Worm (Caenorhabditis elegans) whole organism, L1 larva: Measurements from ENCODE around the gene F21D5.5.

Source experiments
- C16A3.4 ChIP-seq: fragments of 150-350 bp; optimal IDR thresholded peaks from 2 replicates; lab custom pipeline; 2014; ENCODE audit warnings: missing biosample characterization, missing genetic modification characterization
- C34B4.2 ChIP-seq: sonication (generic microtip); optimal IDR thresholded peaks from 2 replicates; lab custom pipeline; 2017; ENCODE audit warnings: mild to moderate bottlenecking, missing genetic modification characterization, missing compliant biosample characterization
- F16B12.6 ChIP-seq: fragments of 150-350 bp; optimal IDR thresholded peaks from 2 replicates; lab custom pipeline; 2014; ENCODE audit warnings: missing biosample characterization, missing genetic modification characterization
- Y116A8C.19 ChIP-seq: sonication (generic microtip); optimal IDR thresholded peaks from 2 replicates; lab custom pipeline; 2016; ENCODE audit warnings: missing compliant biosample characterization, missing genetic modification characterization, borderline replicate concordance
- aha-1 ChIP-seq: fragments of 150-350 bp; optimal IDR thresholded peaks from 2 replicates; lab custom pipeline; 2014; ENCODE audit warnings: missing biosample characterization, missing genetic modification characterization
- blmp-1 ChIP-seq: fragments of 150-350 bp; optimal IDR thresholded peaks from 2 replicates; lab custom pipeline; 2014; ENCODE audit warnings: missing biosample characterization, missing genetic modification characterization
- ceh-63 ChIP-seq: fragments of 200-800 bp; sonication (Bioruptor generic); optimal IDR thresholded peaks from 2 replicates; lab custom pipeline; 2018; ENCODE audit warnings: mild to moderate bottlenecking, missing genetic modification characterization, missing compliant biosample characterization
- ceh-8 ChIP-seq: fragments of 200-800 bp; sonication (Bioruptor generic); optimal IDR thresholded peaks from 2 replicates; lab custom pipeline; 2018; ENCODE audit warnings: mild to moderate bottlenecking, missing genetic modification characterization, moderate library complexity, missing compliant biosample characterization
- ceh-82 ChIP-seq, 3 experiments: fragments of 150-350 bp in 1 of 3; sonication (generic microtip) in 2 of 3; optimal IDR thresholded peaks; 2 replicates each; lab custom pipeline; 2014 to 2017; ENCODE audit warnings: missing biosample characterization in 3 of 3, missing genetic modification characterization in 3 of 3
- dsc-1 ChIP-seq: sonication (generic microtip); optimal IDR thresholded peaks from 2 replicates; lab custom pipeline; 2016; ENCODE audit warnings: mild to moderate bottlenecking, missing genetic modification characterization, missing compliant biosample characterization
- efl-3 ChIP-seq: fragments of 200-800 bp; sonication (Bioruptor generic); optimal IDR thresholded peaks from 2 replicates; lab custom pipeline; 2018; ENCODE audit warnings: mild to moderate bottlenecking, missing genetic modification characterization, missing compliant biosample characterization
- egl-13 ChIP-seq: sonication (generic microtip); optimal IDR thresholded peaks from 2 replicates; lab custom pipeline; 2016; ENCODE audit warnings: missing genotype, missing genetic modification reagents, missing genetic modification characterization, missing compliant biosample characterization
- elt-2 ChIP-seq: sonication (generic microtip); optimal IDR thresholded peaks from 2 replicates; lab custom pipeline; 2016; ENCODE audit warnings: missing genetic modification characterization, mild to moderate bottlenecking, inconsistent platforms, missing compliant biosample characterization, missing genetic modification reagents
- elt-3 ChIP-seq, 6 experiments: fragments of 150-350 bp in 1 of 6; sonication (generic microtip); optimal IDR thresholded peaks; 2 replicates each; lab custom pipeline; 2017 to 2018; ENCODE audit warnings: missing biosample characterization in 6 of 6, missing genetic modification characterization in 6 of 6, inconsistent platforms in 1 of 6
- ets-5 ChIP-seq: fragments of 200-800 bp; sonication (Bioruptor generic); IDR thresholded peaks from 2 replicates; pipeline ENCODE4 v1.3.6; 2022; ENCODE audit warnings: missing genetic modification characterization, missing compliant biosample characterization
- fkh-10 ChIP-seq: sonication (generic microtip); optimal IDR thresholded peaks from 2 replicates; lab custom pipeline; 2017; ENCODE audit warnings: missing biosample characterization, missing genetic modification reagents, missing genetic modification characterization
- fkh-4 ChIP-seq: sonication (generic microtip); optimal IDR thresholded peaks from 2 replicates; lab custom pipeline; 2016; ENCODE audit warnings: missing compliant biosample characterization, missing genetic modification characterization, borderline replicate concordance
- fkh-8 ChIP-seq: sonication (generic microtip); optimal IDR thresholded peaks from 2 replicates; lab custom pipeline; 2016; ENCODE audit warnings: mild to moderate bottlenecking, missing genetic modification characterization, missing compliant biosample characterization
- fos-1 ChIP-seq: fragments of 150-350 bp; optimal IDR thresholded peaks from 2 replicates; lab custom pipeline; 2014; ENCODE audit warnings: missing biosample characterization, missing genetic modification characterization
- grh-1 ChIP-seq: fragments of 200-800 bp; sonication (Bioruptor generic); IDR thresholded peaks from 2 replicates; pipeline ENCODE4 v1.3.6; 2022; ENCODE audit warnings: missing genetic modification reagents, missing genetic modification characterization, missing compliant biosample characterization
- hlh-17 ChIP-seq: fragments of 200-800 bp; sonication (Bioruptor generic); optimal IDR thresholded peaks from 2 replicates; lab custom pipeline; 2018; ENCODE audit warnings: missing genetic modification characterization, mild to moderate bottlenecking, missing compliant biosample characterization, moderate library complexity, borderline replicate concordance
- hpl-2 ChIP-seq: fragments of 150-350 bp; optimal IDR thresholded peaks from 2 replicates; lab custom pipeline; 2014; ENCODE audit warnings: missing biosample characterization, missing genetic modification reagents, missing genetic modification characterization
- isw-1 ChIP-seq: fragments of 200-800 bp; sonication (Bioruptor generic); IDR thresholded peaks from 2 replicates; pipeline ENCODE4 v1.3.6; 2022; ENCODE audit warnings: missing genetic modification characterization, missing compliant biosample characterization
- lin-13 ChIP-seq: fragments of 150-350 bp; optimal IDR thresholded peaks from 2 replicates; lab custom pipeline; 2014; ENCODE audit warnings: missing biosample characterization, missing genetic modification reagents, missing genetic modification characterization
- lin-15B ChIP-seq: fragments of 150-350 bp; sonication (generic microtip); optimal IDR thresholded peaks from 3 replicates; lab custom pipeline; 2014; ENCODE audit warnings: missing biosample characterization, missing genetic modification characterization
- lin-35 ChIP-seq, 2 experiments: fragments of 150-350 bp; optimal IDR thresholded peaks; 2 replicates each; lab custom pipeline; 2014; ENCODE audit warnings: missing biosample characterization in 2 of 2, missing genetic modification characterization in 2 of 2, missing genetic modification reagents in 2 of 2
- lir-3 ChIP-seq: sonication (generic microtip); optimal IDR thresholded peaks from 2 replicates; lab custom pipeline; 2016; ENCODE audit warnings: mild to moderate bottlenecking, missing genetic modification characterization, moderate library complexity, missing compliant biosample characterization; ENCODE audit not compliant: poor library complexity
- lsy-2 ChIP-seq, 2 experiments: fragments of 150-350 bp; optimal IDR thresholded peaks; 2 replicates each; lab custom pipeline; 2014; ENCODE audit warnings: missing biosample characterization in 2 of 2, missing genetic modification characterization in 2 of 2
- mdl-1 ChIP-seq, 2 experiments: fragments of 150-350 bp; optimal IDR thresholded peaks; 2 replicates each; lab custom pipeline; 2014 to 2017; ENCODE audit warnings: missing biosample characterization in 2 of 2, missing genetic modification characterization in 2 of 2, inconsistent platforms in 1 of 2
- nhr-11 ChIP-seq: fragments of 150-350 bp; optimal IDR thresholded peaks from 2 replicates; lab custom pipeline; 2014; ENCODE audit warnings: missing biosample characterization, missing genetic modification characterization
- nhr-12 ChIP-seq: sonication (generic microtip); optimal IDR thresholded peaks from 2 replicates; lab custom pipeline; 2017; ENCODE audit warnings: missing biosample characterization, missing genetic modification characterization
- nhr-19 ChIP-seq: fragments of 200-800 bp; sonication (Bioruptor generic); conservative IDR thresholded peaks from 2 replicates; pipeline ENCODE4 v1.3.6; 2022; ENCODE audit warnings: missing genetic modification characterization, missing compliant biosample characterization
- nhr-20 ChIP-seq: sonication (generic microtip); optimal IDR thresholded peaks from 2 replicates; lab custom pipeline; 2016; ENCODE audit warnings: mild to moderate bottlenecking, missing genetic modification characterization, missing compliant biosample characterization
- nhr-237 ChIP-seq: fragments of 150-350 bp; optimal IDR thresholded peaks from 2 replicates; lab custom pipeline; 2014; ENCODE audit warnings: missing biosample characterization, missing genetic modification characterization
- nhr-71 ChIP-seq: sonication (generic microtip); optimal IDR thresholded peaks from 2 replicates; lab custom pipeline; 2016; ENCODE audit warnings: mild to moderate bottlenecking, missing genetic modification characterization, moderate library complexity, missing compliant biosample characterization
- nhr-77 ChIP-seq: fragments of 150-350 bp; optimal IDR thresholded peaks from 2 replicates; lab custom pipeline; 2014; ENCODE audit warnings: missing biosample characterization, missing genetic modification characterization
- nhr-85 ChIP-seq: sonication (generic microtip); peaks from one replicate; lab custom pipeline; 2016; ENCODE audit warnings: missing genetic modification characterization, inconsistent platforms, missing compliant biosample characterization
- rnt-1 ChIP-seq: sonication (generic microtip); optimal IDR thresholded peaks from 2 replicates; lab custom pipeline; 2016; ENCODE audit warnings: mild to moderate bottlenecking, missing genetic modification characterization, moderate library complexity, missing compliant biosample characterization
- skn-1 ChIP-seq: fragments of 150-350 bp; optimal IDR thresholded peaks from 2 replicates; lab custom pipeline; 2014; ENCODE audit warnings: missing biosample characterization, missing genetic modification characterization
- snpc-4 ChIP-seq: fragments of 150-350 bp; optimal IDR thresholded peaks from 2 replicates; lab custom pipeline; 2014; ENCODE audit warnings: missing biosample characterization, missing genetic modification characterization
- snu-23 ChIP-seq: sonication (generic microtip); optimal IDR thresholded peaks from 2 replicates; lab custom pipeline; 2016; ENCODE audit warnings: missing genetic modification characterization, missing compliant biosample characterization
- sptf-1 ChIP-seq: fragments of 150-350 bp; optimal IDR thresholded peaks from 2 replicates; lab custom pipeline; 2014; ENCODE audit warnings: missing biosample characterization, missing genetic modification characterization
- swsn-7 ChIP-seq: sonication (generic microtip); optimal IDR thresholded peaks from 2 replicates; lab custom pipeline; 2016; ENCODE audit warnings: missing genetic modification characterization, missing compliant biosample characterization
- tbx-2 ChIP-seq: sonication (generic microtip); optimal IDR thresholded peaks from 2 replicates; lab custom pipeline; 2016; ENCODE audit warnings: missing genetic modification characterization, missing compliant biosample characterization
- unc-130 ChIP-seq: fragments of 150-350 bp; optimal IDR thresholded peaks from 2 replicates; lab custom pipeline; 2017; ENCODE audit warnings: missing biosample characterization, missing genetic modification characterization, inconsistent platforms
- unc-62 ChIP-seq: fragments of 150-350 bp; optimal IDR thresholded peaks from 2 replicates; lab custom pipeline; 2014; ENCODE audit warnings: missing biosample characterization, missing genetic modification reagents, missing genetic modification characterization
- unc-86 ChIP-seq: sonication (generic microtip); optimal IDR thresholded peaks from 2 replicates; lab custom pipeline; 2016; ENCODE audit warnings: missing genetic modification characterization, missing compliant biosample characterization
- vab-15 ChIP-seq: sonication (generic microtip); optimal IDR thresholded peaks from 2 replicates; lab custom pipeline; 2017; ENCODE audit warnings: missing genotype, mild to moderate bottlenecking, missing genetic modification characterization, missing compliant biosample characterization
- xbp-1 ChIP-seq: sonication (generic microtip); optimal IDR thresholded peaks from 2 replicates; lab custom pipeline; 2016; ENCODE audit warnings: missing genetic modification characterization, missing compliant biosample characterization
- zag-1 ChIP-seq: fragments of 150-350 bp; optimal IDR thresholded peaks from 2 replicates; lab custom pipeline; 2014; ENCODE audit warnings: missing biosample characterization, missing genetic modification characterization
- zip-4 ChIP-seq: fragments of 200-800 bp; sonication (Bioruptor generic); optimal IDR thresholded peaks from 2 replicates; lab custom pipeline; 2018; ENCODE audit warnings: mild to moderate bottlenecking, missing genetic modification characterization, moderate library complexity, missing compliant biosample characterization
- ztf-11 ChIP-seq, 2 experiments: sonication (generic microtip); optimal IDR thresholded peaks; 2 replicates each; lab custom pipeline; 2016 to 2017; ENCODE audit warnings: missing genetic modification characterization in 2 of 2, missing biosample characterization in 1 of 2, missing compliant biosample characterization in 1 of 2

Gene F21D5.5

DNA sequence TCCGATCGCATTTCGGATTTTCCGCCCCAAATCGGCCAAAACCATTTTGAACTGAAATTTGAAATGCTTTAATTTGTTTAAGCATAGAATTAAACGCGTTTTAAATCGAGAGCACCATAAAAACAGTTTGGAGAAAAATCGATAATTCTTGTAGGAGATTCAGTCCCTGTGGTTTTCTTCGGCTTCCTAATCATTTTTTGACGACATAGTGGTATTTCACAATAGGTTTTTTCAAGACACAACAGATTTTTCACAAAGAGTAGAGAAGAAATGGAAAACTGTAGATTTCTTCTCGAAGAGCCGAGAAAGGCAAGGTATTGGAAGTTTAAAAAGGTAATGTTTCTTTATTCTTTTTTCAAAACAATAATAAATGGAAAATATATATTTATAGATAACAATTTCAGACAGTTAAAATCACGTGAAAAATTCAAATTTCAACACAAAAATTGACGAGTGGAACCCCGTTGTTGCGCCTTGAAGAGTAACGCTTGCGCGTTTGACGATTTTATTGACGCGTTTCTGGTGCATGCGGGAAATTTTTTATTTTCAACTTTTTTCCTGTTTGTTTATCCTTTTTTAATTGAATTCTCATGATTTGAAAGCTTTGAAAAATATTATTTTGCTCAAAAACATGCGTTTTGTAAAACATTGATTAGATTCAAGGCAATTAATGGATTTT is 4.6 kb upstream of the F21D5.5 start, which contains the start of gene F21D5.7 (continued):
- TF ChIP-seq fkh-4 (tag; lab: Kevin White, UChicago) (no peak), fkh-10 (no peak), nhr-12 (tag; lab: Kevin White, UChicago) (no peak), lin-13 (GFP tag; lab: Kevin White, UChicago) (peak; percentile 72), nhr-19 (GFP tag; lab: Robert Waterston, UW) (peak; percentile 84), blmp-1 (tag; lab: Kevin White, UChicago) (peak; percentile 37), tbx-2 (tag; lab: Kevin White, UChicago) (peak; percentile 83), lin-15B (tag; lab: Kevin White, UChicago) (peak; percentile 65), aha-1 (tag; lab: Kevin White, UChicago) (peak; percentile 43), nhr-85 (tag; lab: Kevin White, UChicago) (peak; percentile 89), ceh-82 (tag; optimal IDR thresholded peaks at IDR 0.05; lab: Kevin White, UChicago) (peak; percentile 70 to 79 (median 73)), sptf-1 (tag; lab: Kevin White, UChicago) (no peak), C34B4.2 (tag; lab: Kevin White, UChicago) (no peak), ets-5 (GFP tag; lab: Robert Waterston, UW) (no peak), nhr-237 (tag; lab: Kevin White, UChicago) (no peak), mdl-1 (tag; optimal IDR thresholded peaks at IDR 0.05; lab: Kevin White, UChicago) (peak in 1 of 2 experiments; percentile 79), hlh-17 (no peak), elt-2 (peak; percentile 81), skn-1 (peak; percentile 82), zag-1 (tag; lab: Kevin White, UChicago) (no peak), lin-35 (GFP tag; optimal IDR thresholded peaks at IDR 0.05; lab: Kevin White, UChicago) (peak; percentile 85 to 91), grh-1 (GFP tag; lab: Robert Waterston, UW) (peak; percentile 61), fkh-8 (tag; lab: Kevin White, UChicago) (peak; percentile 46), fos-1 (tag; lab: Kevin White, UChicago) (peak; percentile 58), unc-130 (tag; lab: Kevin White, UChicago) (peak; percentile 60), unc-86 (tag; lab: Kevin White, UChicago) (peak; percentile 67), nhr-71 (tag; lab: Kevin White, UChicago) (peak; percentile 89), F16B12.6 (peak; percentile 51), efl-3 (GFP tag; lab: Kevin White, UChicago) (no peak), rnt-1 (tag; lab: Kevin White, UChicago) (peak; percentile 87), snpc-4 (peak; percentile 45), nhr-11 (tag; lab: Kevin White, UChicago) (peak; percentile 61), isw-1 (GFP tag; lab: Robert Waterston, UW) (peak; percentile 68), egl-13 (tag; lab: Kevin White, UChicago) (peak; percentile 66), C16A3.4 (tag; lab: Kevin White, UChicago) (peak; percentile 67), dsc-1 (tag; lab: Kevin White, UChicago) (peak; percentile 80), nhr-20 (tag; lab: Kevin White, UChicago) (peak; percentile 83), unc-62 (GFP tag; lab: Kevin White, UChicago) (no peak), ceh-63 (GFP tag; lab: Kevin White, UChicago) (no peak), swsn-7 (tag; lab: Kevin White, UChicago) (peak; percentile 85), Y116A8C.19 (tag; lab: Kevin White, UChicago) (no peak), ceh-8 (no peak), elt-3 (tag; optimal IDR thresholded peaks at IDR 0.05; lab: Kevin White, UChicago) (peak in 2 of 6 experiments; percentile 66 to 77), hpl-2 (GFP tag; lab: Kevin White, UChicago) (peak; percentile 33), zip-4 (peak; percentile 62), snu-23 (peak; percentile 87), vab-15 (tag; lab: Kevin White, UChicago) (no peak), nhr-77 (tag; lab: Kevin White, UChicago) (peak; percentile 56), lsy-2 (tag; optimal IDR thresholded peaks at IDR 0.05; lab: Kevin White, UChicago) (peak; percentile 86 to 88), ztf-11 (tag; optimal IDR thresholded peaks at IDR 0.05; lab: Kevin White, UChicago) (peak in 1 of 2 experiments; percentile 25), xbp-1 (tag; lab: Kevin White, UChicago) (peak; percentile 84), lir-3 (peak; percentile 46)
